Worm (Caenorhabditis elegans) whole organism, young adult: Measurements from ENCODE around the gene F52F10.2.

Experiments used
- Y79H2A.3 ChIP-seq: fragments of 200-800 bp; sonication (Bioruptor generic); conservative IDR thresholded peaks from 2 replicates; pipeline ENCODE4 v1.3.6; 2022; ENCODE audit warnings: missing genetic modification reagents, missing genetic modification characterization, missing compliant biosample characterization
- ama-1 ChIP-seq, 3 experiments: fragments of 150-350 bp in 1 of 3; sonication (generic microtip) in 2 of 3; optimal IDR thresholded peaks; 2 replicates each; lab custom pipeline; 2014 to 2018; ENCODE audit warnings: missing biosample characterization in 2 of 3, missing genetic modification characterization in 2 of 3, missing genetic modification reagents in 2 of 3
- athp-1 ChIP-seq: sonication (generic microtip); optimal IDR thresholded peaks from 2 replicates; lab custom pipeline; 2017; ENCODE audit warnings: mild to moderate bottlenecking, missing genetic modification characterization, missing compliant biosample characterization
- attf-3 ChIP-seq: fragments of 200-800 bp; sonication (Bioruptor generic); conservative IDR thresholded peaks from 2 replicates; pipeline ENCODE4 v1.3.6; 2022; ENCODE audit warnings: missing genetic modification reagents, missing genetic modification characterization, missing compliant biosample characterization
- ceh-100 ChIP-seq: fragments of 200-800 bp; sonication (Bioruptor generic); IDR thresholded peaks from 2 replicates; pipeline ENCODE4 v1.3.6; 2022; ENCODE audit warnings: missing genetic modification reagents, missing genetic modification characterization, missing compliant biosample characterization
- fkh-3 ChIP-seq: sonication (generic microtip); optimal IDR thresholded peaks from 2 replicates; lab custom pipeline; 2016; ENCODE audit warnings: mild to moderate bottlenecking, missing genetic modification characterization, missing compliant biosample characterization
- let-607 ChIP-seq, 2 experiments: fragments of 200-800 bp in 1 of 2; sonication (Bioruptor generic) in 1 of 2; sonication (generic microtip) in 1 of 2; optimal IDR thresholded peaks; 2 replicates each; lab custom pipeline; 2016 to 2018; ENCODE audit warnings: mild to moderate bottlenecking in 2 of 2, missing compliant biosample characterization in 2 of 2, missing genetic modification characterization in 2 of 2, moderate library complexity in 2 of 2, missing genotype in 1 of 2
- nhr-27 ChIP-seq: fragments of 200-800 bp; sonication (Bioruptor generic); optimal IDR thresholded peaks from 2 replicates; lab custom pipeline; 2018; ENCODE audit warnings: mild to moderate bottlenecking, missing genetic modification characterization, moderate library complexity, missing compliant biosample characterization
- pha-4 ChIP-seq: fragments of 150-350 bp; sonication (generic microtip); optimal IDR thresholded peaks from 2 replicates; lab custom pipeline; 2014; ENCODE audit warnings: missing biosample characterization, missing genetic modification reagents, missing genetic modification characterization
- snpc-3.4 ChIP-seq: sonication (generic microtip); optimal IDR thresholded peaks from 2 replicates; lab custom pipeline; 2017; ENCODE audit warnings: missing genetic modification characterization, mild to moderate bottlenecking, missing compliant biosample characterization, antibody characterized with exemption, moderate library complexity, missing genotype, missing genetic modification reagents
- unc-62 ChIP-seq: fragments of 150-350 bp; optimal IDR thresholded peaks from 2 replicates; lab custom pipeline; 2014; ENCODE audit warnings: missing biosample characterization, missing genetic modification reagents, missing genetic modification characterization
- ztf-18 ChIP-seq: sonication (generic microtip); optimal IDR thresholded peaks from 2 replicates; lab custom pipeline; 2016; ENCODE audit warnings: missing genotype, mild to moderate bottlenecking, missing genetic modification characterization, missing compliant biosample characterization
- ztf-26 ChIP-seq: sonication (generic microtip); optimal IDR thresholded peaks from 2 replicates; lab custom pipeline; 2017; ENCODE audit warnings: missing genetic modification characterization, missing compliant biosample characterization

DNA sequence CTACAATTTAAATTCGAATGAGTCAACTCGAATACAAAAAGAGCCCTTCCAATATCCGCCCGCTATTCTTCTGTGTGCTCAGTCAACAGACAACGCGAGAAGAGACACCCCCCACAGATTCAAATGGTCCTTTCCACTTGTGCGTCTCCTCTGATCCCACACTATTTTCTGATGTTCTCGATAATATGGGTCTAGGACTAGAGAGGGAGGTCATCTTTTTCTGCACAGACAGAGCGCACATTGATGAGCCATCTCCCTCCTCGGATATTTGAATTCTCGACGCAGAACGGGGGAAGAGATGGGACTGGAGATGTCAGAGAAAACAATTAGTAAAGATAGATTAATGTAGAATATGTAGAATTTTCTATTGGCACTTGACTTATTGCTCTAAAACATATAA, 22.7 kb downstream of the F52F10.2 start:
- TF ChIP-seq Y79H2A.3 (GFP tag; lab: Robert Waterston, UW) (no peak), unc-62 (GFP tag; lab: Kevin White, UChicago) (no peak), snpc-3.4 (tag; lab: Kevin White, UChicago) (no peak), ztf-18 (no peak), ceh-100 (GFP tag; lab: Robert Waterston, UW) (no peak), athp-1 (tag; lab: Kevin White, UChicago) (no peak), ztf-26 (tag; lab: Kevin White, UChicago) (no peak), fkh-3 (tag; lab: Kevin White, UChicago) (no peak), ama-1 (optimal IDR thresholded peaks at IDR 0.05; lab: Kevin White, UChicago) (no peak), ama-1 (GFP tag; optimal IDR thresholded peaks at IDR 0.05; lab: Kevin White, UChicago) (no peak), nhr-27 (no peak), pha-4 (no peak), let-607 (tag; optimal IDR thresholded peaks at IDR 0.05; lab: Kevin White, UChicago) (no peak), attf-3 (no peak)
